Worm (Caenorhabditis elegans) whole organism, L1 larva: ENCODE results near the gene fzr-1.

ENCODE experiments used
- aly-2 ChIP-seq: fragments of 150-350 bp; optimal IDR thresholded peaks from 2 replicates; lab custom pipeline; 2014; ENCODE audit warnings: missing biosample characterization, missing genetic modification characterization
- blmp-1 ChIP-seq: fragments of 150-350 bp; optimal IDR thresholded peaks from 2 replicates; lab custom pipeline; 2014; ENCODE audit warnings: missing biosample characterization, missing genetic modification characterization
- ceh-63 ChIP-seq: fragments of 200-800 bp; sonication (Bioruptor generic); optimal IDR thresholded peaks from 2 replicates; lab custom pipeline; 2018; ENCODE audit warnings: mild to moderate bottlenecking, missing genetic modification characterization, missing compliant biosample characterization
- lin-13 ChIP-seq: fragments of 150-350 bp; optimal IDR thresholded peaks from 2 replicates; lab custom pipeline; 2014; ENCODE audit warnings: missing biosample characterization, missing genetic modification reagents, missing genetic modification characterization
- mdl-1 ChIP-seq, 2 experiments: fragments of 150-350 bp; optimal IDR thresholded peaks; 2 replicates each; lab custom pipeline; 2014 to 2017; ENCODE audit warnings: missing biosample characterization in 2 of 2, missing genetic modification characterization in 2 of 2, inconsistent platforms in 1 of 2
- nhr-76 ChIP-seq: sonication (generic microtip); optimal IDR thresholded peaks from 2 replicates; lab custom pipeline; 2017; ENCODE audit warnings: missing biosample characterization, missing genetic modification characterization
- nhr-90 ChIP-seq: sonication (generic microtip); optimal IDR thresholded peaks from 2 replicates; lab custom pipeline; 2016; ENCODE audit warnings: mild to moderate bottlenecking, missing genetic modification characterization, missing compliant biosample characterization; ENCODE audit not compliant: poor library complexity
- pqm-1 ChIP-seq: sonication (generic microtip); optimal IDR thresholded peaks from 3 replicates; lab custom pipeline; 2017; ENCODE audit warnings: missing biosample characterization, missing genetic modification characterization
- snpc-4 ChIP-seq: fragments of 150-350 bp; optimal IDR thresholded peaks from 2 replicates; lab custom pipeline; 2014; ENCODE audit warnings: missing biosample characterization, missing genetic modification characterization
- unc-62 ChIP-seq: fragments of 150-350 bp; optimal IDR thresholded peaks from 2 replicates; lab custom pipeline; 2014; ENCODE audit warnings: missing biosample characterization, missing genetic modification reagents, missing genetic modification characterization
- zip-4 ChIP-seq: fragments of 200-800 bp; sonication (Bioruptor generic); optimal IDR thresholded peaks from 2 replicates; lab custom pipeline; 2018; ENCODE audit warnings: mild to moderate bottlenecking, missing genetic modification characterization, moderate library complexity, missing compliant biosample characterization

DNA sequence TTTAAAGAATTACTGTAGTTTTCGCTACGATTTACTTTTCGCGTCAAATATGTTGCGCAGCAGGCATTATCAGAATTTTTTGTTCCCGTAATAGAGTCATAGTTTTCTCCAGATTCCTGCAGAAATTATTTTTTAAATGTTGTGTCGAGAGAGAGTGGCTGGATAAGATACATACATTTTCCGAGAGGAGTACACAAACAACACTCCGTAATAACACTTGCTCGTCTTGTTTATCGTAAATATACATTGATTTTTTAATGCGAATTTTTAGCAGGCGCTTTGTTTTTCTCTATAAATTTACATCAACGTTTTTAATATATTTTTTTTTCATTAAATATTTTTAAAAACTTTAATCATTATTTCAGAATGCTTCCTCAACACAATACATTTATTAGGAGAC lies 24.7 kb upstream of the fzr-1 start, which contains the start of gene taf-8:
- no peak for TF ChIP-seq unc-62 (GFP tag; lab: Kevin White, UChicago)
- TF ChIP-seq nhr-76: no peak
- TF ChIP-seq snpc-4 (tag; lab: Kevin White, UChicago): peak; percentile 33
- TF ChIP-seq pqm-1 (tag; lab: Kevin White, UChicago): no peak
- TF ChIP-seq nhr-90: peak; percentile 50
- TF ChIP-seq blmp-1: no peak
- TF ChIP-seq mdl-1 (tag; optimal IDR thresholded peaks at IDR 0.05; lab: Kevin White, UChicago): no peak
- peak; percentile 25 for TF ChIP-seq lin-13 (GFP tag; lab: Kevin White, UChicago)
- TF ChIP-seq aly-2: peak; percentile 31
- no peak for TF ChIP-seq ceh-63 (GFP tag; lab: Kevin White, UChicago)
- TF ChIP-seq zip-4: no peak
